Fruit fly (Drosophila melanogaster): ENCODE measurements around the gene CG14042.
A peak's percentile ranks its signal among the peaks of the same experiment; 100 is the strongest.

CG14042 gene

dm6 chr2L:5059645-5060254 is 22.2 kb downstream of the CG14042 start, which contains the start of gene Rpn11 (continued):
- TF ChIP-seq Trl (optimal IDR thresholded peaks at IDR 0.05), result no peak
- TF ChIP-seq Trl (GFP tag; optimal IDR thresholded peaks at IDR 0.05), result peak; percentile 54
- peak in 1 of 2 experiments; percentile 61 for TF ChIP-seq Hr51 (GFP tag; optimal IDR thresholded peaks at IDR 0.05)
- no peak for TF ChIP-seq CG5953 (GFP tag; IDR thresholded peaks at IDR 0.05)
- TF ChIP-seq mirr (GFP tag; optimal IDR thresholded peaks at IDR 0.05), result peak; percentile 8
- peak; percentile 68 for TF ChIP-seq dmrt99B (tag; optimal IDR thresholded peaks at IDR 0.05)
- TF ChIP-seq CG15269 (tag; optimal IDR thresholded peaks at IDR 0.05), result peak; percentile 69
- peak; percentile 43 for TF ChIP-seq Fer1 (GFP tag; optimal IDR thresholded peaks at IDR 0.05)
- TF ChIP-seq CG14860 (GFP tag; IDR thresholded peaks at IDR 0.05; ENCODE audit: partially characterized antibody), result 0 out of 3 replicates have a peak, but pooled peaks have one; percentile 32
- TF ChIP-seq CG1233 (GFP tag; optimal IDR thresholded peaks at IDR 0.05), result peak; percentile 30
- peak; percentile 63 for TF ChIP-seq CG13287 (GFP tag; IDR thresholded peaks at IDR 0.05; ENCODE audit: partially characterized antibody)
- TF ChIP-seq amos (GFP tag; IDR thresholded peaks at IDR 0.05; ENCODE audit: partially characterized antibody), result peak; percentile 45
- peak; percentile 58 for TF ChIP-seq CG17385 (GFP tag; optimal IDR thresholded peaks at IDR 0.05)
- TF ChIP-seq CG12659 (GFP tag; optimal IDR thresholded peaks at IDR 0.05), result peak; percentile 71
- TF ChIP-seq CG2202 (tag; optimal IDR thresholded peaks at IDR 0.05), result no peak
- TF ChIP-seq sd (tag; optimal IDR thresholded peaks at IDR 0.05), result peak; percentile 41
- TF ChIP-seq slbo (GFP tag; IDR thresholded peaks at IDR 0.05), result peak; percentile 62
- TF ChIP-seq gsb-n (tag; optimal IDR thresholded peaks at IDR 0.05), result peak; percentile 47
- no peak for TF ChIP-seq crol (GFP tag; IDR thresholded peaks at IDR 0.05)
- TF ChIP-seq Stat92E (GFP tag; optimal IDR thresholded peaks at IDR 0.05), result no peak
- TF ChIP-seq bbx (GFP tag; IDR thresholded peaks at IDR 0.05; ENCODE audit: partially characterized antibody), result peak; percentile 26; the same call in 1 of the 2 replicates
- TF ChIP-seq az2 (GFP tag; optimal IDR thresholded peaks at IDR 0.05), result peak; percentile 67
- no peak for TF ChIP-seq E2f1 (GFP tag; IDR thresholded peaks at IDR 0.05)
- TF ChIP-seq Hsf (GFP tag; optimal IDR thresholded peaks at IDR 0.05), result peak; percentile 59
- TF ChIP-seq esg (GFP tag; conservative IDR thresholded peaks at IDR 0.05), result peak; percentile 39
- peak; percentile 33 for TF ChIP-seq Hand (GFP tag; optimal IDR thresholded peaks at IDR 0.05)
- TF ChIP-seq unc-4 (GFP tag; IDR thresholded peaks at IDR 0.05; ENCODE audit: partially characterized antibody), result peak; percentile 38; the same call in 1 of the 2 replicates
- no peak for TF ChIP-seq luna (GFP tag; optimal IDR thresholded peaks at IDR 0.05)
- TF ChIP-seq Dbx (GFP tag; IDR thresholded peaks at IDR 0.05), result peak; percentile 24; the same call in 1 of the 3 replicates
- peak; percentile 58 for TF ChIP-seq Ptx1 (GFP tag; IDR thresholded peaks at IDR 0.05)
- peak; percentile 59 for TF ChIP-seq Dek (tag; optimal IDR thresholded peaks at IDR 0.05)
- TF ChIP-seq al (GFP tag; IDR thresholded peaks at IDR 0.05), result no peak
- 0 out of 2 replicates have a peak, but pooled peaks have one; percentile 12 for TF ChIP-seq CG6272 (GFP tag; IDR thresholded peaks at IDR 0.05)
- no peak for TF ChIP-seq Drgx (GFP tag; IDR thresholded peaks at IDR 0.05)
- peak; percentile 16 to 47 for TF ChIP-seq chif (GFP tag; optimal IDR thresholded peaks at IDR 0.05)
- TF ChIP-seq CG10147 (GFP tag; optimal IDR thresholded peaks at IDR 0.05), result peak; percentile 72
- peak; percentile 52 for TF ChIP-seq nerfin-1 (tag; optimal IDR thresholded peaks at IDR 0.05)
- TF ChIP-seq CG3995 (GFP tag; optimal IDR thresholded peaks at IDR 0.05), result peak; percentile 39
- no peak for TF ChIP-seq sqz (GFP tag; optimal IDR thresholded peaks at IDR 0.05)
- TF ChIP-seq CG31441 (GFP tag; IDR thresholded peaks at IDR 0.05), result peak; percentile 73
- peak; percentile 56 for TF ChIP-seq Blimp-1 (GFP tag; optimal IDR thresholded peaks at IDR 0.05)
- peak; percentile 55 for TF ChIP-seq CG34376 (GFP tag; optimal IDR thresholded peaks at IDR 0.05)
- TF ChIP-seq org-1 (GFP tag; optimal IDR thresholded peaks at IDR 0.05), result no peak
- TF ChIP-seq Antp (GFP tag; optimal IDR thresholded peaks at IDR 0.05), result peak; percentile 18
- TF ChIP-seq jumu (GFP tag; optimal IDR thresholded peaks at IDR 0.05), result no peak
- no peak for TF ChIP-seq NK7.1 (GFP tag; optimal IDR thresholded peaks at IDR 0.05)
- TF ChIP-seq CG15696 (tag; optimal IDR thresholded peaks at IDR 0.05), result peak; percentile 66
- peak; percentile 81 for TF ChIP-seq CG10543 (GFP tag; optimal IDR thresholded peaks at IDR 0.05)
- no peak for TF ChIP-seq Atf3 (GFP tag; optimal IDR thresholded peaks at IDR 0.05)
